Fruit fly (Drosophila melanogaster) whole organism, wandering third instar larva: Measurements from ENCODE around the gene CtsL4.
A peak's percentile ranks its signal among the peaks of the same experiment; 100 is the strongest.

Source experiments
- CG32264 ChIP-seq: fragments of 200-800 bp; sonication (Bioruptor generic); optimal IDR thresholded peaks from 2 replicates; lab custom pipeline; 2016; ENCODE audit warnings: missing biosample characterization, missing genetic modification characterization
- CG9705 ChIP-seq: fragments of 200-800 bp; sonication (Bioruptor generic); optimal IDR thresholded peaks from 2 replicates; lab custom pipeline; 2018; ENCODE audit warnings: missing biosample characterization, mild to moderate bottlenecking, missing genetic modification characterization
- Dfd ChIP-seq: fragments of >200 bp; optimal IDR thresholded peaks from 2 replicates; lab custom pipeline; 2017; ENCODE audit warnings: missing biosample characterization, missing genetic modification characterization
- Dif ChIP-seq: fragments of 200-275, 200-300 bp; sonication (Bioruptor generic); optimal IDR thresholded peaks from 2 replicates; lab custom pipeline; 2018; ENCODE audit warnings: missing biosample characterization, missing genetic modification characterization; ENCODE audit not compliant: partially characterized antibody
- HLH106 ChIP-seq: fragments of 200-800 bp; optimal IDR thresholded peaks from 3 replicates; lab custom pipeline; 2019; ENCODE audit warnings: missing biosample characterization, mild to moderate bottlenecking, missing genetic modification characterization, moderate library complexity
- Hnf4 ChIP-seq: fragments of 200-800 bp; sonication (Bioruptor generic); optimal IDR thresholded peaks from 2 replicates; lab custom pipeline; 2016; ENCODE audit warnings: missing biosample characterization, mild to moderate bottlenecking, missing genetic modification characterization
- Hr78 ChIP-seq: fragments of >200 bp; optimal IDR thresholded peaks from 2 replicates; lab custom pipeline; 2017; ENCODE audit warnings: missing biosample characterization, missing genetic modification characterization
- Hr83 ChIP-seq: fragments of 200-300 bp; sonication (Bioruptor generic); optimal IDR thresholded peaks from 2 replicates; lab custom pipeline; 2016; ENCODE audit warnings: missing biosample characterization, mild to moderate bottlenecking, missing genetic modification characterization, moderate library complexity; ENCODE audit not compliant: poor library complexity, severe bottlenecking
- Jra ChIP-seq: sonication (Bioruptor generic); optimal IDR thresholded peaks from 2 replicates; lab custom pipeline; 2016; ENCODE audit warnings: missing biosample characterization, missing genetic modification characterization
- Mio ChIP-seq: sonication (Bioruptor generic); optimal IDR thresholded peaks from 2 replicates; lab custom pipeline; 2016; ENCODE audit warnings: missing biosample characterization, missing genetic modification characterization
- Myc ChIP-seq: fragments of >200 bp; optimal IDR thresholded peaks from 2 replicates; lab custom pipeline; 2017
- N ChIP-seq: fragments of >200 bp; optimal IDR thresholded peaks from 2 replicates; lab custom pipeline; 2018; ENCODE audit warnings: missing biosample characterization, missing external identifiers, missing genetic modification characterization
- OdsH ChIP-seq: fragments of 200-800 bp; sonication (Bioruptor generic); optimal IDR thresholded peaks from 2 replicates; lab custom pipeline; 2016; ENCODE audit warnings: missing biosample characterization, mild to moderate bottlenecking, missing genetic modification characterization
- Rel ChIP-seq, 2 experiments: fragments of 200-800 bp; sonication (Bioruptor generic) in 1 of 2; optimal IDR thresholded peaks; 2 replicates in 1 of 2; 3 replicates in 1 of 2; lab custom pipeline; 2016 to 2019; ENCODE audit warnings: mild to moderate bottlenecking in 2 of 2, missing biosample characterization in 2 of 2, missing genetic modification characterization in 2 of 2, moderate library complexity in 1 of 2
- Sp1 ChIP-seq: fragments of 200-800 bp; sonication (Bioruptor generic); optimal IDR thresholded peaks from 3 replicates; lab custom pipeline; 2019; ENCODE audit warnings: missing biosample characterization, mild to moderate bottlenecking, missing genetic modification characterization, moderate library complexity
- Vsx2 ChIP-seq: fragments of 200-300, 225-300 bp; sonication (Bioruptor generic); optimal IDR thresholded peaks from 2 replicates; lab custom pipeline; 2018; ENCODE audit warnings: missing biosample characterization, missing genetic modification characterization; ENCODE audit not compliant: partially characterized antibody
- brk ChIP-seq: fragments of 200-800 bp; sonication (Bioruptor generic); optimal IDR thresholded peaks from 2 replicates; lab custom pipeline; 2016; ENCODE audit warnings: missing biosample characterization, mild to moderate bottlenecking, missing genetic modification characterization
- dl ChIP-seq, 2 experiments: fragments of 175-275, 200-275 bp in 1 of 2; fragments of 200-275 bp in 1 of 2; sonication (Bioruptor generic); optimal IDR thresholded peaks; lab custom pipeline; 2018; ENCODE audit warnings: mild to moderate bottlenecking in 2 of 2, missing biosample characterization in 2 of 2, missing genetic modification characterization in 2 of 2, moderate library complexity in 2 of 2; ENCODE audit not compliant: partially characterized antibody in 2 of 2, insufficient read depth in 1 of 2
- dmrt93B ChIP-seq: fragments of 200-800 bp; sonication (Bioruptor generic); optimal IDR thresholded peaks from 2 replicates; lab custom pipeline; 2018; ENCODE audit warnings: missing biosample characterization, mild to moderate bottlenecking, missing genetic modification characterization
- dsf ChIP-seq: sonication (Bioruptor generic); optimal IDR thresholded peaks from 2 replicates; lab custom pipeline; 2016; ENCODE audit warnings: missing biosample characterization, missing genetic modification characterization, borderline replicate concordance
- ey ChIP-seq: fragments of 200-800 bp; sonication (Bioruptor generic); optimal IDR thresholded peaks from 2 replicates; lab custom pipeline; 2016; ENCODE audit warnings: missing biosample characterization, missing genetic modification characterization
- foxo ChIP-seq, 2 experiments: fragments of 200-800 bp; sonication (Bioruptor generic); optimal IDR thresholded peaks; 2 replicates in 1 of 2; 3 replicates in 1 of 2; lab custom pipeline; 2016 to 2017; ENCODE audit warnings: missing biosample characterization in 2 of 2, missing genetic modification characterization in 2 of 2
- jim ChIP-seq: fragments of 175-275, 200-325 bp; sonication (Bioruptor generic); optimal IDR thresholded peaks from 2 replicates; lab custom pipeline; 2016; ENCODE audit warnings: missing biosample characterization, mild to moderate bottlenecking, missing genetic modification characterization
- lola ChIP-seq: fragments of >200 bp; optimal IDR thresholded peaks from 2 replicates; lab custom pipeline; 2017; ENCODE audit warnings: missing biosample characterization, missing genetic modification characterization
- pan ChIP-seq: fragments of >200 bp; optimal IDR thresholded peaks from 2 replicates; lab custom pipeline; 2017
- psq ChIP-seq: fragments of 200-800 bp; sonication (Bioruptor generic); optimal IDR thresholded peaks from 3 replicates; lab custom pipeline; 2017; ENCODE audit warnings: missing biosample characterization, mild to moderate bottlenecking, missing genetic modification characterization, moderate library complexity
- rgr ChIP-seq: fragments of 200-800 bp; sonication (Bioruptor generic); optimal IDR thresholded peaks from 3 replicates; lab custom pipeline; 2016; ENCODE audit warnings: missing biosample characterization, mild to moderate bottlenecking, missing genetic modification characterization
- sv ChIP-seq: fragments of 200-800 bp; sonication (Bioruptor generic); optimal IDR thresholded peaks from 3 replicates; lab custom pipeline; 2016; ENCODE audit warnings: missing biosample characterization, missing genetic modification characterization
- usp ChIP-seq: fragments of >200 bp; optimal IDR thresholded peaks from 2 replicates; lab custom pipeline; 2017; ENCODE audit warnings: missing biosample characterization, missing genetic modification characterization
- woc ChIP-seq: sonication (Bioruptor generic); optimal IDR thresholded peaks from 2 replicates; lab custom pipeline; 2016; ENCODE audit warnings: missing biosample characterization, mild to moderate bottlenecking, missing genetic modification characterization

CtsL4 gene

DNA sequence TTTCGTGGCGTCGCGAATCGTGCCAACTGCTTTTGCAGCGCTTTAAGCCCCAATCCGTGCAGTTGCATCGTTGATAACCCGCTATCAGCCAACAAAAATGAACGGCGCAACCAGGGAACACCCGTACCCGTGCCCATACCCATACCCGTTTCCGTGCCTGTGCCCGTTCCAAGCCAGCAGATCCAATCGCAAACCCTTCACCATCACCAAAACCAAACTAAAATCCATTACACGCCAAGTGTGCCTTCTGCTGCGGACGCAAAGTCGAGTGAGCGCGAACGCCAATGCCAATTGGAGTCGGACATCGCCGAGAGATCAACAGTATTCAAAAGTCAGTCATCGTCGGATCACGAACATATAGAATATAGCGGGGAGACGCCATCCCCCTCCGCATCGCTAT lies 22.2 kb downstream of the CtsL4 start:
- no peak for TF ChIP-seq Dfd (GFP tag; lab: Kevin White, UChicago)
- no peak for TF ChIP-seq rgr (GFP tag; lab: Kevin White, UChicago)
- TF ChIP-seq lola: no peak
- no peak for TF ChIP-seq usp (GFP tag; lab: Kevin White, UChicago)
- no peak for TF ChIP-seq dsf (GFP tag; lab: Kevin White, UChicago)
- no peak for TF ChIP-seq foxo (GFP tag; optimal IDR thresholded peaks at IDR 0.05; lab: Kevin White, UChicago)
- TF ChIP-seq Vsx2 (GFP tag; lab: Kevin White, UChicago): no peak
- TF ChIP-seq Jra (GFP tag; lab: Kevin White, UChicago): no peak
- TF ChIP-seq dl (GFP tag; optimal IDR thresholded peaks at IDR 0.05; lab: Kevin White, UChicago; ENCODE audit: insufficient read depth in 1 of 2, partially characterized antibody in 2 of 2): no peak
- no peak for TF ChIP-seq Hr78

DNA sequence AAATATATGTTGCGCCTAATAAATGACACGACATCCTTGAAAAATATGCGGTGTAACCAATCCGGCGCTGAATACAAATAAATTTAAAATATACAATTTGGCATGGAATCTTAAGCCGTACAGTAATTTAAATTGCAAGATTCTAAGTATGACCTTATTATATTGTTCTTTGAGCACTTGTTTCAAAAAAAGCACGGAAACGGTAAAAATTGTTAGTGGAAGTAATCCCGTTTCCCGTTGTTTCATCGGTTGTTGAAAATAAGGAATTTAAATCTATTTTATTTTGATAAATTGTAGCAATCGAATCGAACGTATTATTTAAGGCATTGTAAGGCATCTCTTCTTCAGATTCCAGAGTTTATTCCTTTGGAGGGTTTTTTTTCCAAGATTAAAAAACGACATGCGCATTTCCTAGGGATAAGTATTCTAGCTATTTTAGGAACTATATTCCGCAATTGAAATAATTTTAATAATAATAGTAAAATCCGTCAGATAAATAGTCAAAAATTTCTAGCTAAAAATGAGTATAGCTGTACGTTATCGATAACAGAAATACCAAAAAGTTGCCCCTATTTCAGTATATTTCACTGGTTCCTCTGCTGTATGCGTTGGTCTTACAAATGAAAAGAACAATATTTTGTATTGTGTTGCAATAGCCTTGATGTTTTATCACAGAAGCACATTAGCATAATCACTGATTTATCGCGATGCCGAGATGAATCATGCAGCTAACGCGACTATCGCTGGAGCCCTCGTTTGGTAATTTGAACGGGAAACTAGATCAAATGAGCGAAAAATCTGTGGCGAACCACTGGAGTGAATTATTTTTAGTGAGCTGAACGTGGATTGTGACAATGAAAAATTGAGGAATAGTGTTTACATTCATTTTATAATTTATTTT lies 23.1 kb downstream of the CtsL4 start, which contains the start of gene GATAd:
Gene GATAd (plus strand): TSS at position 644 of the 901 bp plus-strand sequence.
- TF ChIP-seq woc: peak; percentile 2
- no peak for TF ChIP-seq Dif
- no peak for TF ChIP-seq Rel (GFP tag; optimal IDR thresholded peaks at IDR 0.05; lab: Kevin White, UChicago)
- peak; percentile 35 for TF ChIP-seq Rel (tag; optimal IDR thresholded peaks at IDR 0.05; lab: Kevin White, UChicago)
- TF ChIP-seq rgr (GFP tag; lab: Kevin White, UChicago): no peak
- no peak for TF ChIP-seq HLH106 (tag; lab: Kevin White, UChicago)
- peak; percentile 56 for TF ChIP-seq brk (GFP tag; lab: Kevin White, UChicago)
- TF ChIP-seq Myc (lab: Kevin White, UChicago): peak; percentile 71
- no peak for TF ChIP-seq Hr78
- TF ChIP-seq Hr83 (GFP tag; lab: Kevin White, UChicago): peak; percentile 50
- TF ChIP-seq OdsH (GFP tag; lab: Kevin White, UChicago): no peak

DNA sequence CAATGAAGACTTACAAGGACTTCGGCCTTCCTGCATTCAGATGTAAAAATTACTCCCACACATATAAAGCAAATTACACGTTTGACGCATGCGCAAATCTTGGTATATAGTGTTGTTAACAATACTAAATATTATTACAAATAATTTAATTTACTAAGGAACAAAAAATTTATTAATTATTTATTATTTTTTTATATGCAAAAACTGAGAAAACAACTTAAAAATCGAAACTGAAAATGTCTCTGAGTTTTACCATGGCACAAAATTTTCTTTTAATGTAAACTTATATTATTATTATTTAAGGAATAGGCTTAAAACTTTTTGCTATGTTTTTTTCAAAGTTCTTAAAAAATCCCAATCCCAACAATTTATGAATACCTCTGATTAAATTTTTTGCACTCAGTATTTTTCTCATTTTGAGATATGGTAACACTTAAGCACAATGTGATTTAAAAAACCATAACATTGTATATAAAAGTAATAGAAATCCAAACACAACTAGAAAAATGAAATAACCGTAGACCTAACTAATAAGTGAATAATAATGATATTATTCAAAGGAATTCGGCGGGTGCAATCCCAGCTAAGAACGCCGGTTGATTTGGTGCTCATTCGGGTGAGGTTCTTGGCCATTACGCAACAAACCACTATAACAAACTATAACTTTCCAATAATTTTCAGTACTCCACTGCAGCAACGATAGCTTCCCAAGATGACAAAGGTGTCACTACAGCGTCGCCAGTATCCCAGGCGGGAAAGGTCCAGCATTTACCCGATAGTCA lies 25.1 kb downstream of the CtsL4 start, which contains the start of the genes Schip1 and Cox10:
Gene Schip1 (minus strand): TSS at position 51 of the 782 bp plus-strand sequence.
Gene Cox10 (plus strand): TSS at position 406 of the 782 bp plus-strand sequence.
- TF ChIP-seq Sp1 (GFP tag; lab: Kevin White, UChicago) (no peak), jim (GFP tag; lab: Kevin White, UChicago) (no peak), CG32264 (GFP tag; lab: Kevin White, UChicago) (no peak), Hnf4 (GFP tag; lab: Kevin White, UChicago) (no peak), usp (GFP tag; lab: Kevin White, UChicago) (no peak), CG9705 (no peak), lola (no peak), Vsx2 (GFP tag; lab: Kevin White, UChicago) (no peak), dmrt93B (GFP tag; lab: Kevin White, UChicago) (no peak), pan (lab: Kevin White, UChicago) (no peak), Mio (GFP tag; lab: Kevin White, UChicago) (no peak), woc (no peak), N (GFP tag; lab: Kevin White, UChicago) (no peak), psq (GFP tag; lab: Kevin White, UChicago) (no peak), foxo (GFP tag; optimal IDR thresholded peaks at IDR 0.05; lab: Kevin White, UChicago) (no peak), dl (GFP tag; optimal IDR thresholded peaks at IDR 0.05; lab: Kevin White, UChicago; ENCODE audit: insufficient read depth in 1 of 2, partially characterized antibody in 2 of 2) (no peak), Rel (GFP tag; optimal IDR thresholded peaks at IDR 0.05; lab: Kevin White, UChicago) (no peak), Rel (tag; optimal IDR thresholded peaks at IDR 0.05; lab: Kevin White, UChicago) (no peak), Hr78 (no peak), rgr (GFP tag; lab: Kevin White, UChicago) (no peak)

DNA sequence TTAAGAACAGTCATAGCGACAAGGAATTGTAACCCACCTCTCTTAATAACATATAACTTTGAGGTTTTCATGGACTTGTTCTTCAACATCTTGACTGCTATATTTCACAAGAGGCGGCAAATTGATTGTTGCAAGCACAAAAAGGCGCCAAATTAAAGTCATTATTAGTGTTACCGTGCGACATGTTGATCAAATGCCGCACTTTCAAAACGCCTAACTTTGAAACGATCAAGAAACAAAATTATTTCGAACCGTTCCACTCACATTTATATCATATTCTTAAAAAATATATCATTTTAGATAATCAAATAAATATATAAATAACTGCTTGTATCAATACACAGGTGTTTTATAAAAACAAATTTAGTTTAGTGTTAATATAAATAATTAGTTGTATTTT lies 28.6 kb downstream of the CtsL4 start, which contains the start of gene RnrL:
Gene RnrL (minus strand): TSS at position 154 of the 400 bp plus-strand sequence.
- TF ChIP-seq ey (GFP tag; lab: Kevin White, UChicago) (no peak), sv (GFP tag; lab: Kevin White, UChicago) (no peak), Jra (GFP tag; lab: Kevin White, UChicago) (no peak), dl (GFP tag; optimal IDR thresholded peaks at IDR 0.05; lab: Kevin White, UChicago; ENCODE audit: insufficient read depth in 1 of 2, partially characterized antibody in 2 of 2) (no peak), rgr (GFP tag; lab: Kevin White, UChicago) (no peak)
- TF ChIP-seq, all 38 proteins: peak for 0
